Worm (Caenorhabditis elegans) whole organism, midembryonic: Measurements from ENCODE around the gene C34D1.4.

ENCODE experiments used
- T22C8.4 ChIP-seq: fragments of 200-800 bp; sonication (Bioruptor generic); IDR thresholded peaks from 2 replicates; pipeline ENCODE4 v1.3.6; 2022; ENCODE audit warnings: missing genetic modification characterization, missing compliant biosample characterization
- cog-1 ChIP-seq: sonication (generic microtip); optimal IDR thresholded peaks from 2 replicates; lab custom pipeline; 2016; ENCODE audit warnings: missing genetic modification characterization, missing compliant biosample characterization
- flt-1 ChIP-seq: fragments of 200-800 bp; sonication (Bioruptor generic); IDR thresholded peaks from 2 replicates; pipeline ENCODE4 v1.3.6; 2022; ENCODE audit warnings: missing genetic modification characterization, missing compliant biosample characterization
- klf-2 ChIP-seq: fragments of 200-800 bp; sonication (Bioruptor generic); conservative IDR thresholded peaks from 2 replicates; pipeline ENCODE4 v1.3.6; 2022; ENCODE audit warnings: missing genetic modification reagents, missing genetic modification characterization, missing compliant biosample characterization
- med-1 ChIP-seq: sonication (generic microtip); optimal IDR thresholded peaks from 2 replicates; lab custom pipeline; 2017; ENCODE audit warnings: missing genetic modification characterization, mild to moderate bottlenecking, missing compliant biosample characterization, antibody characterized with exemption, missing genetic modification reagents; ENCODE audit not compliant: insufficient read depth
- ref-1 ChIP-seq: fragments of 200-800 bp; sonication (Bioruptor generic); conservative IDR thresholded peaks from 2 replicates; pipeline ENCODE4 v1.3.6; 2022; ENCODE audit warnings: missing genetic modification reagents, missing genetic modification characterization, missing compliant biosample characterization
- tab-1 ChIP-seq: fragments of 200-800 bp; sonication (Bioruptor generic); IDR thresholded peaks from 2 replicates; pipeline ENCODE4 v1.3.6; 2022; ENCODE audit warnings: missing genetic modification characterization, missing compliant biosample characterization
- ztf-23 ChIP-seq: fragments of 200-800 bp; sonication (Bioruptor generic); IDR thresholded peaks from 2 replicates; pipeline ENCODE4 v1.3.6; 2022; ENCODE audit warnings: missing genetic modification reagents, missing genetic modification characterization, missing compliant biosample characterization
- ztf-29 ChIP-seq: fragments of 200-800 bp; sonication (Bioruptor generic); IDR thresholded peaks from 2 replicates; pipeline ENCODE4 v1.3.6; 2022; ENCODE audit warnings: missing genetic modification reagents, missing genetic modification characterization, missing compliant biosample characterization

C34D1.4 gene

DNA sequence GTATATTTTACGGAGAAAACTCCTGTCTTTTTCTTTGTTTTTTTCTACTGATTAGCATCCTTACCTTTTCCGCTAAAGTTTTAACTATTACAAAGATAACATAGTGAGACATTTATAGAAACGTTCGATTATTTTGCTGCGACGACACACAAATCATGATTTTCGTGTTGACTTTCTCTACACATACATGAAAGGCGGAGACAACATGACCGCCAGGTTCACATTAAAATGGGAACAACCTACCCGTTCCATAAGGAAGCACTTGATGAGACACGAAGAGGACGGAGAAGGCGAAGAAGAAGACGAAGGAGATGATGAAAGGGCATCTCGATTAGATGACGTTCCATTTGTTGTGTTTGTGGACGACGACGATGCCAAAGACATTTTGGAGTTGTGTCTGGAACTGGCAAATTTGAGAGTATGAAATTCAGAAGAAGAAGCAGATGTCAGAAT lies at the start of gene C34D1.4:
Gene C34D1.4, minus strand, starts transcription at position 403 of the 453 bp plus-strand sequence.
- TF ChIP-seq med-1 (GFP tag; lab: Kevin White, UChicago) (no peak), klf-2 (GFP tag; lab: Robert Waterston, UW) (no peak), tab-1 (GFP tag; lab: Robert Waterston, UW) (no peak), cog-1 (tag; lab: Kevin White, UChicago) (no peak), ztf-29 (GFP tag; lab: Robert Waterston, UW) (no peak), ztf-23 (GFP tag; lab: Robert Waterston, UW) (no peak), flt-1 (GFP tag; lab: Robert Waterston, UW) (no peak)

DNA sequence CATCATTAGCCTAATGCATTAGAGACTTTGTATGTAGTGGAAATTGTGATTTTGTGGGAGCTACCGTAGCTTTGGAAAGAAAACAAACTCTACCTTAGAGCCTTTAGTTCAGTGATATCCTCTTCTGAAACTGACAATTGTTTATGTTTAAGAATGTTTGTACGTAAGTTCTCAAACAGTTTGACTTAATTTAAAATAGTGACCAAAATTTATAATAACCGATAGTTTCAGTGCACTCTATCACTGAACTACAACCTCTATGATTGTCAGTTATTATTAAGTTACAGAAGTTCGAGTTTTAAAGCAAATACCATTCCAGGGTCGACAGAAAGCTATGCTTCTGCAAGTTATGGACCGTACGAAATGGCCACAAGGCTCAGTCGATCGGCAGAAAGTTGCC lies 49.5 kb upstream of the C34D1.4 start, which contains the start of gene C50B6.1:
Gene C50B6.1, plus strand, starts transcription at position 301 of the 400 bp plus-strand sequence.
- TF ChIP-seq med-1 (GFP tag; lab: Kevin White, UChicago) (no peak), klf-2 (GFP tag; lab: Robert Waterston, UW) (no peak), T22C8.4 (no peak), ztf-29 (GFP tag; lab: Robert Waterston, UW) (no peak), ref-1 (GFP tag; lab: Robert Waterston, UW) (no peak), tab-1 (GFP tag; lab: Robert Waterston, UW) (no peak), cog-1 (tag; lab: Kevin White, UChicago) (no peak), ztf-23 (GFP tag; lab: Robert Waterston, UW) (no peak), flt-1 (GFP tag; lab: Robert Waterston, UW) (no peak)

ce11 chrV:13304663-13305188 lies 45.6 kb upstream of the C34D1.4 start, which contains the start of gene C26E1.2:
Gene C26E1.2 (plus strand): TSS chrV:13305138.
- TF ChIP-seq ztf-29 (GFP tag; lab: Robert Waterston, UW), result no peak
- TF ChIP-seq T22C8.4, result no peak

ce11 chrV:13301443-13301842 lies 42.3 kb upstream of the C34D1.4 start, which contains the start of gene ceh-79:
Gene ceh-79 (plus strand): TSS chrV:13301833.
- TF ChIP-seq tab-1 (GFP tag; lab: Robert Waterston, UW), result no peak
- no peak for TF ChIP-seq ztf-29 (GFP tag; lab: Robert Waterston, UW)
- no peak for TF ChIP-seq cog-1 (tag; lab: Kevin White, UChicago)
- no peak for TF ChIP-seq med-1 (GFP tag; lab: Kevin White, UChicago)

DNA sequence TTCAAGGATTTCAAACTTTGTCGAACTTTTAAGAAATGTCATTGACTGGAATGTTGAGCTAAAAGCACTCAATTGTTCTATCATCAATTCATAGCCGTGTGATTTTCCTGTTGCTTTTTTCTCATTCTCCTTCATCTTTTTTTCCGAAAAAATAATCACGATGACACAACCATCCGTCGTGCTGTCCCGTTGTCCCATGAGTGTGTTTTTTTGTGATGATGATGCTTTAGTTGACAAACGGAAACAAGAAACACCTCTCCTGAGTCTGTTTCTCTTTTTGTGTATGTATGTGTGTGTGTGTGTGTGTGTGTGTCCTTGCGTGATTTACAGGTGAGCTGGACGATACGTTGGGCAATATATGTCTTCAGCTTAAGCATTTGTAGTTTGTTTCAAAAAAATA lies 41.4 kb upstream of the C34D1.4 start:
- no peak for TF ChIP-seq tab-1 (GFP tag; lab: Robert Waterston, UW)
- no peak for TF ChIP-seq ref-1 (GFP tag; lab: Robert Waterston, UW)
- no peak for TF ChIP-seq ztf-23 (GFP tag; lab: Robert Waterston, UW)
- no peak for TF ChIP-seq flt-1 (GFP tag; lab: Robert Waterston, UW)
- no peak for TF ChIP-seq ztf-29 (GFP tag; lab: Robert Waterston, UW)
- TF ChIP-seq med-1 (GFP tag; lab: Kevin White, UChicago), result no peak

- TF ChIP-seq cog-1 (tag; lab: Kevin White, UChicago), result no peak
- TF ChIP-seq ztf-29 (GFP tag; lab: Robert Waterston, UW), result no peak
- TF ChIP-seq tab-1 (GFP tag; lab: Robert Waterston, UW), result no peak
- no peak for TF ChIP-seq ref-1 (GFP tag; lab: Robert Waterston, UW)
- no peak for TF ChIP-seq klf-2 (GFP tag; lab: Robert Waterston, UW)
- no peak for TF ChIP-seq T22C8.4
- no peak for TF ChIP-seq flt-1 (GFP tag; lab: Robert Waterston, UW)
- TF ChIP-seq ztf-23 (GFP tag; lab: Robert Waterston, UW), result no peak
- TF ChIP-seq med-1 (GFP tag; lab: Kevin White, UChicago), result no peak
Measured at ce11 chrV:13299398-13299797, 40.3 kb upstream of the C34D1.4 start.

DNA sequence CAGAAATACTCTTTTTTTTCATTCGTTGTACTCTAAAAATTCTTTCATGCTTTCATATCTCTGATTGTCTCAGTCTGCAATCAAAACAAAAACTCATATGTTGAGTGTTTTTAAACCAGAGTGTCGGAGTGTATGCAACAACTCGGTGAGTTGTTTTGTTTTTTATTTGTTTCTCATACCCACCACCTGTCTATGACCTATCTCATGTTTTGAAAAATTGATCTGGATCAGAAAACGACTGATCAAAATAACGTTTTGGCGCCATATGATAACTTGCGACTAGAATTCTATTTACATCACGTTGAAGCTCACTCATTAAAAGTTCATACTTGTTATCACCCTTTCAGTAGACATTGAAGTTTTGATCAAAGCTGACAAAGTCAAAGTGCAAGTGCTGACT lies 39.6 kb upstream of the C34D1.4 start:
- TF ChIP-seq med-1 (GFP tag; lab: Kevin White, UChicago) (no peak), cog-1 (tag; lab: Kevin White, UChicago) (no peak), tab-1 (GFP tag; lab: Robert Waterston, UW) (no peak), ztf-23 (GFP tag; lab: Robert Waterston, UW) (no peak), T22C8.4 (no peak), flt-1 (GFP tag; lab: Robert Waterston, UW) (no peak), ztf-29 (GFP tag; lab: Robert Waterston, UW) (no peak), ref-1 (GFP tag; lab: Robert Waterston, UW) (no peak), klf-2 (GFP tag; lab: Robert Waterston, UW) (no peak)

DNA sequence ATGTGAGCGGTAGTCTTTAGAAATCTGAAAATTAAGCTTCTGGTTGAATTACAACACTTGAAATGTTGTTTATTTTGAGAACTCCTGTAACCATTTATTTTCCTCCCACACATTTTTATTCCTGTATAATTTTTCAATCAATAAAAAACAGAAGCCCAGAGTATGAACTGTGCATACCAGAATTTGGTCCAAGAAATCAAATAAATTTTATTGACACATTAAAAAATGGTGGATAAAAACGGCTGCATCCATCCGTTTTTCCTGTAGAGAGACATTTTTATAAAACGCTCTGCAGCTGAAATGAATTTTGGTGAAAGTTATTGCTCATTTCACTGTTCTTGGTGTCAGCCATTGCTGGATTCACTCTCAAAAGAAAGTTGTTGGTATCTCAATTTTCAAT lies 38.1 kb upstream of the C34D1.4 start, which contains the start of gene C26E1.1:
Gene C26E1.1, plus strand, starts transcription at position 301 of the 400 bp plus-strand sequence.
- TF ChIP-seq ztf-29 (GFP tag; lab: Robert Waterston, UW) (no peak), ztf-23 (GFP tag; lab: Robert Waterston, UW) (no peak), T22C8.4 (no peak), med-1 (GFP tag; lab: Kevin White, UChicago) (no peak), flt-1 (GFP tag; lab: Robert Waterston, UW) (no peak), cog-1 (tag; lab: Kevin White, UChicago) (no peak), klf-2 (GFP tag; lab: Robert Waterston, UW) (no peak), tab-1 (GFP tag; lab: Robert Waterston, UW) (no peak), ref-1 (GFP tag; lab: Robert Waterston, UW) (no peak)

DNA sequence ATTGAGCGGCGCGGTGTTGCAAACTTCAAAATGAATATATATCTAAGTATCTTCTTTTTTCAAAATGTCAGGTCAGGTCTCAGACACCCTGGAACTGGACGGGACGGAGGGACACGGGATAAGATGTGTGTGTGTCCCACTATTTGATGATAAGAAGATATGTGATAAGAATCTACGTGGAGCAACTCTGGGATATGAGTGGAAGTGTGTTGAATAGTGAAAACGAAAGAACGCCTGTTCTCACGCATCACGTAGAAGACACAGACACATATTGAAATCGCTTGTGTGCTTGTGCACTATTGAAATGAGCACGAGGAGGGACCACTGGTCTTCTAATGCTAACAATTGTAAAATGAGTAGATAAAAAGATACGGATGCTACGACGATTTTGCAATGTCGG lies 36.7 kb upstream of the C34D1.4 start, which contains the start of gene uig-1:
Gene uig-1, minus strand, starts transcription at position 120 of the 400 bp plus-strand sequence.
- no peak for TF ChIP-seq T22C8.4
- TF ChIP-seq cog-1 (tag; lab: Kevin White, UChicago), result no peak

DNA sequence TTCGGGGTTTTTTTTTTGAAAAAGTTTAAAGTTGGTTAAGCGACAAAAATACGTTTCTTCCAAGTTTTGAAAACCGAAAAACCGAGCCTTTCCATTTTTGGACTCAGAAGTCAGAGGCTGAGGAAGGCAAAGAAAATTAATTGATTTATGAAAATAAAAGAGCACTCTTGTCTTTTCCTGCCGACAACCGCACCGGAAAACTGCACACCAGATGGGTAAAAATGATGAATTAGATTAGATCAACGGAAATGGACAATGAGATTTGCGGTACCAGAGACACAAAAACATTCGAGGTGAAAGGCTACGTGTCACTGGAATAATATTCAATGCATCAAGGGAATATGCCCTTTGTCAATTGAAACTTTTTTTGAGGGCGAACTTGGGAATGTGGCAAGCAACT lies 35.4 kb upstream of the C34D1.4 start:
- TF ChIP-seq ztf-23 (GFP tag; lab: Robert Waterston, UW) (no peak), tab-1 (GFP tag; lab: Robert Waterston, UW) (no peak), ztf-29 (GFP tag; lab: Robert Waterston, UW) (no peak), ref-1 (GFP tag; lab: Robert Waterston, UW) (no peak), med-1 (GFP tag; lab: Kevin White, UChicago) (no peak), T22C8.4 (no peak), klf-2 (GFP tag; lab: Robert Waterston, UW) (no peak), cog-1 (tag; lab: Kevin White, UChicago) (no peak), flt-1 (GFP tag; lab: Robert Waterston, UW) (no peak)
